Fruit fly (Drosophila melanogaster) whole organism, embryonic: ENCODE results near the gene Twdlalpha.

Experiments used
- br ChIP-seq: fragments of >200 bp; optimal IDR thresholded peaks from 2 replicates; lab custom pipeline; 2017
- tio ChIP-seq: fragments of 200-800 bp; sonication (Bioruptor generic); optimal IDR thresholded peaks from 2 replicates; lab custom pipeline; 2017; ENCODE audit warnings: missing biosample characterization, missing genetic modification characterization, inconsistent platforms

DNA sequence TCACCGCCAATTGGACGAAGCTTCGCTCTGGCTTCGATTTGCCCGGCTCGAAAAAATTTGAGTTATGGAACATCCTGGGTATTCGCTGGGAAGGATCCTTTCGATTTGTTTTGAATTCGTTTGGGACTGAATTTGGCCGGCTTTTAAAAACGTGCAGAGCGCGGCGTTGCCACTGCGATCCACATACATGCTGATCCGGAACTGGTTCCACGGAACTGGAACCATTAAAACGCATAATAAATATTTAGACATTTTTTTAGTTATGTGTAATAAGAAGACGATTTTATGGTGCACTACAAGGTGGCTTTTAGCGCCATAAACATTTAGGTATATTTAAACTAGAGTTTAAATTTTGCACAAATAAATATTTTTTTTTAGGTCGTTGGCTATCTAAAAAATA, 48.4 kb downstream of the Twdlalpha start, which contains the start of gene Rrp45:
- TF ChIP-seq br (lab: Kevin White, UChicago), result no peak
- no peak for TF ChIP-seq tio
